Worm (Caenorhabditis elegans) whole organism, mixed stage, embryonic: ENCODE measurements around the gene F44E2.8.

Experiments used
- M03D4.4 ChIP-seq: sonication (generic microtip); optimal IDR thresholded peaks from 2 replicates; lab custom pipeline; 2017; ENCODE audit warnings: mild to moderate bottlenecking, missing genetic modification characterization, missing compliant biosample characterization
- bed-3 ChIP-seq: fragments of 200-800 bp; sonication (Bioruptor generic); optimal IDR thresholded peaks from 3 replicates; lab custom pipeline; 2018; ENCODE audit warnings: mild to moderate bottlenecking, missing genetic modification characterization, moderate library complexity, missing compliant biosample characterization
- blmp-1 ChIP-seq: fragments of 150-350 bp; optimal IDR thresholded peaks from 2 replicates; lab custom pipeline; 2014; ENCODE audit warnings: missing biosample characterization, missing genetic modification characterization
- ceh-39 ChIP-seq: fragments of 150-350 bp; optimal IDR thresholded peaks from 2 replicates; lab custom pipeline; 2014; ENCODE audit warnings: missing biosample characterization, missing genetic modification characterization
- ceh-43 ChIP-seq: fragments of 200-800 bp; sonication (Bioruptor generic); optimal IDR thresholded peaks from 2 replicates; lab custom pipeline; 2018; ENCODE audit warnings: mild to moderate bottlenecking, missing genetic modification characterization, moderate library complexity, missing compliant biosample characterization
- ceh-83 ChIP-seq: fragments of 200-800 bp; sonication (Bioruptor generic); optimal IDR thresholded peaks from 2 replicates; lab custom pipeline; 2018; ENCODE audit warnings: mild to moderate bottlenecking, missing genetic modification characterization, missing compliant biosample characterization
- ces-1 ChIP-seq: fragments of 150-350 bp; optimal IDR thresholded peaks from 2 replicates; lab custom pipeline; 2014; ENCODE audit warnings: missing biosample characterization, missing genetic modification reagents, missing genetic modification characterization
- cnd-1 ChIP-seq: fragments of 200-800 bp; sonication (Bioruptor generic); optimal IDR thresholded peaks from 2 replicates; lab custom pipeline; 2018; ENCODE audit warnings: mild to moderate bottlenecking, missing genetic modification characterization, missing compliant biosample characterization
- drap-1 ChIP-seq: fragments of 200-800 bp; sonication (Bioruptor generic); optimal IDR thresholded peaks from 3 replicates; lab custom pipeline; 2018; ENCODE audit warnings: mild to moderate bottlenecking, missing genetic modification characterization, missing compliant biosample characterization
- elt-3 ChIP-seq: fragments of 150-350 bp; optimal IDR thresholded peaks from 2 replicates; lab custom pipeline; 2014; ENCODE audit warnings: missing biosample characterization, missing genetic modification characterization
- ham-2 ChIP-seq: fragments of 200-800 bp; sonication (Bioruptor generic); optimal IDR thresholded peaks from 2 replicates; lab custom pipeline; 2018; ENCODE audit warnings: mild to moderate bottlenecking, missing genetic modification characterization, missing compliant biosample characterization
- hlh-1 ChIP-seq: fragments of 150-350 bp; optimal IDR thresholded peaks from 2 replicates; lab custom pipeline; 2014; ENCODE audit warnings: missing biosample characterization, missing genetic modification reagents, missing genetic modification characterization
- lin-13 ChIP-seq: fragments of 150-350 bp; optimal IDR thresholded peaks from 2 replicates; lab custom pipeline; 2014; ENCODE audit warnings: missing biosample characterization, missing genetic modification characterization
- lin-32 ChIP-seq: fragments of 200-800 bp; sonication (Bioruptor generic); optimal IDR thresholded peaks from 2 replicates; lab custom pipeline; 2018; ENCODE audit warnings: mild to moderate bottlenecking, missing genetic modification characterization, missing compliant biosample characterization
- lsy-2 ChIP-seq: fragments of 150-350 bp; optimal IDR thresholded peaks from 2 replicates; lab custom pipeline; 2014; ENCODE audit warnings: missing biosample characterization, missing genetic modification characterization
- mab-5 ChIP-seq: fragments of 150-350 bp; optimal IDR thresholded peaks from 2 replicates; lab custom pipeline; 2014; ENCODE audit warnings: missing biosample characterization, missing genetic modification characterization
- mep-1 ChIP-seq: fragments of 150-350 bp; optimal IDR thresholded peaks from 2 replicates; lab custom pipeline; 2017; ENCODE audit warnings: missing biosample characterization, missing genetic modification reagents, missing genetic modification characterization, inconsistent platforms
- mls-2 ChIP-seq: sonication (generic microtip); optimal IDR thresholded peaks from 2 replicates; lab custom pipeline; 2016; ENCODE audit warnings: mild to moderate bottlenecking, missing genetic modification characterization, moderate library complexity, missing compliant biosample characterization
- nhr-12 ChIP-seq: fragments of 150-350 bp; optimal IDR thresholded peaks from 2 replicates; lab custom pipeline; 2014; ENCODE audit warnings: missing biosample characterization, missing genetic modification characterization
- nhr-2 ChIP-seq: fragments of 150-350 bp; optimal IDR thresholded peaks from 2 replicates; lab custom pipeline; 2014; ENCODE audit warnings: missing biosample characterization, missing genetic modification characterization
- nhr-237 ChIP-seq: fragments of 150-350 bp; optimal IDR thresholded peaks from 2 replicates; lab custom pipeline; 2014; ENCODE audit warnings: missing biosample characterization, missing genetic modification characterization
- nhr-76 ChIP-seq: sonication (generic microtip); optimal IDR thresholded peaks from 2 replicates; lab custom pipeline; 2017; ENCODE audit warnings: missing biosample characterization, missing genetic modification characterization
- pha-4 ChIP-seq: fragments of 150-350 bp; optimal IDR thresholded peaks from 2 replicates; lab custom pipeline; 2018; ENCODE audit warnings: missing biosample characterization, missing genetic modification reagents, missing genetic modification characterization
- sem-2 ChIP-seq: fragments of 200-800 bp; sonication (Bioruptor generic); optimal IDR thresholded peaks from 2 replicates; lab custom pipeline; 2018; ENCODE audit warnings: mild to moderate bottlenecking, missing genetic modification characterization, missing compliant biosample characterization
- snpc-4 ChIP-seq: fragments of 150-350 bp; optimal IDR thresholded peaks from 2 replicates; lab custom pipeline; 2014; ENCODE audit warnings: missing biosample characterization, missing genetic modification characterization
- sptf-1 ChIP-seq: sonication (generic microtip); optimal IDR thresholded peaks from 2 replicates; lab custom pipeline; 2017; ENCODE audit warnings: mild to moderate bottlenecking, missing genetic modification characterization, moderate library complexity, missing compliant biosample characterization
- tbx-8 ChIP-seq: fragments of 200-800 bp; sonication (Bioruptor generic); optimal IDR thresholded peaks from 2 replicates; lab custom pipeline; 2018; ENCODE audit warnings: mild to moderate bottlenecking, missing genetic modification characterization, moderate library complexity, missing compliant biosample characterization
- unc-120 ChIP-seq: sonication (generic microtip); optimal IDR thresholded peaks from 2 replicates; lab custom pipeline; 2017; ENCODE audit warnings: missing genetic modification characterization, missing compliant biosample characterization; ENCODE audit not compliant: poor library complexity, severe bottlenecking
- unc-39 ChIP-seq: fragments of 150-350 bp; optimal IDR thresholded peaks from 2 replicates; lab custom pipeline; 2014; ENCODE audit warnings: missing biosample characterization, missing genetic modification characterization
- unc-62 ChIP-seq: fragments of 150-350 bp; optimal IDR thresholded peaks from 2 replicates; lab custom pipeline; 2014; ENCODE audit warnings: missing biosample characterization, missing genetic modification reagents, missing genetic modification characterization
- zip-8 ChIP-seq: fragments of 150-350 bp; optimal IDR thresholded peaks from 2 replicates; lab custom pipeline; 2014; ENCODE audit warnings: missing biosample characterization, missing genetic modification characterization
- ztf-11 ChIP-seq: fragments of 150-350 bp; optimal IDR thresholded peaks from 2 replicates; lab custom pipeline; 2014; ENCODE audit warnings: missing biosample characterization, missing genetic modification characterization

F44E2.8 gene

DNA sequence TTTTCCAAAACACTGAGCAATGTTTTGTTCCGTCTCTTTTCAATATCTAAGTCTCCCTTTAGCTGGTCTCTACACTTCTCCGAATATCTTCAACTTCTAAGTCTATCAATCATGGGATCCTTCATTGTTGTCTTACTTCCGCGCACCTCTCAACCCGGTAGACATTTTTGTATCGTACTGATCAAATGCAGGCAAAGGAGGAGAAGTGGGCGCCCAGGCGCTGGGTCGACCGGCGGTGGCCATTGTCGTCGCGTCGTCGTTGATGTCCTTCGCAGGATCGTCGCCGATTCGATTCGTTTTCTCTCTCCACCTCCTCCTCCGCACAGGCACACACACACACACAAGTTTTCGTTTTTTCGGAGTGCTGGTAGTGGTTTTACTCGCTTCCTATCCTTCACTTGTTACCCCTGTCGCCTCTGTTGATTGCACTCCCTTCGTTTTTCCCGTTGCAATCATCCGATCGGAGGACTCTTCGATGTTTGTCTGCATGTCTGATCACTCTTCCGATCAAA lies 48.3 kb downstream of the F44E2.8 start:
- TF ChIP-seq blmp-1 (tag; lab: Kevin White, UChicago) (peak; percentile 31), nhr-12 (tag; lab: Kevin White, UChicago) (no peak)
- TF ChIP-seq, all 35 proteins: peak for 1

DNA sequence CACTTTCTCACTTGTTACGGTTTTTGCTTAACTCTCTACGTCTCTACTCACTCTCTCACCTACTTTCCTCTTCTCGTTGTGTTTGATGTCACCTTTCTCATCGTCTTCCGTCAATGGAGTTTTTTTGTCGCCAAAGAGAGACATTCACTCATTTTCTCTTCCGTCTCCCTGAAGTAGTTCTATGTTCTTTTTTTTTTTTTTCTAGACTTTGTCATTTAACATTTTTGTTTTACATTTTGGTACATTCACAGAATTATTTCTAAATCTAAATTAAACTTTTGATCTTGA lies 48.9 kb downstream of the F44E2.8 start:
- TF ChIP-seq zip-8 (tag; lab: Kevin White, UChicago) (no peak), ham-2 (no peak), nhr-12 (tag; lab: Kevin White, UChicago) (no peak), mep-1 (tag; lab: Kevin White, UChicago) (no peak), snpc-4 (no peak), sem-2 (GFP tag; lab: Kevin White, UChicago) (no peak), pha-4 (tag; lab: Kevin White, UChicago) (no peak), ceh-43 (no peak), lin-13 (tag; lab: Kevin White, UChicago) (no peak), tbx-8 (GFP tag; lab: Kevin White, UChicago) (no peak), hlh-1 (tag; lab: Kevin White, UChicago) (no peak), ces-1 (no peak), mab-5 (no peak), lsy-2 (no peak), unc-120 (tag; lab: Kevin White, UChicago) (no peak), nhr-76 (no peak), lin-32 (GFP tag; lab: Kevin White, UChicago) (no peak), elt-3 (tag; lab: Kevin White, UChicago) (no peak)
- TF ChIP-seq, all 35 proteins: peak for 0

DNA sequence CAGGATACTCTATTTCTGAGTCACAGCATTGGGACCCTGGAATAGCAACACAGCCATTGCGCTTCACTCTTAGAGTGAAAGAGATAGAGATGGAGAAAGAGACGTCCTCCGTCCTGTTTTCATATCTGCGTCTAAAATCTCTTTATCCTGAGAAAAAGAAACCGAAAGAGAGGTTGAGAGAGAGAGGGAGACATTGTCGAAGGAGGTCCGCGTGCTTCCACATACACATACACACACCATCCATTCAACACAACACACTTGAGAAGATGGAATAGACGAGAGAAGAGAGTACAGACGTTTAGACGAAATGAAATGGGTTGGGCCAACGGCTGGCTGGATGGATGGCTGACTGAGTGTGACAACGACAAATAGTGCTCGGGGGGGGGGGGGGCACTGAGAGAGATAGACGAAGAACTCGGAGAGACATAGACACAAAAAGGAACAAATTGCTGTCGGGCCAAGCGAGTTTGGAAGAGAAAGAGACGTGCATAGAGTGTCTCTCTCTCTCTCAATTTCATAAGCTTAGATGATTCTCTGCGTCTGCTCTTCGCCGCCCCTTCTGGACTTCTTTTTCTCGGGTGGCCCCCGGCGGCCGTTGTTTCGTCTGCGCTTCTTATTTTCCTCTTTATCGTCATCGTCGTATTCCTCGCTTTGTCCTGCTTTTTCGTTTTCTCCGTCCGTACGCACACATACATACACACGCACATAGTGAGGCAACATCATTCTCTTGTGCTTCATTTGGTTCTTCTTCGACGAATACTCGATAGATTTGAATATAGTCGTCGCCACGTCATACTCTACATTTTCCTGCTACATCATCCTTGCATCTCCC lies 49.5 kb downstream of the F44E2.8 start, which contains the start of gene F54F2.6:
Gene F54F2.6, minus strand, starts transcription at position 738 of the 832 bp plus-strand sequence.
- no peak for TF ChIP-seq ceh-39 (tag; lab: Kevin White, UChicago)
- no peak for TF ChIP-seq ceh-43
- peak; percentile 65 for TF ChIP-seq ham-2
- no peak for TF ChIP-seq bed-3 (GFP tag; lab: Kevin White, UChicago)
- TF ChIP-seq drap-1 (GFP tag; lab: Kevin White, UChicago), result peak; percentile 56
- TF ChIP-seq ztf-11 (tag; lab: Kevin White, UChicago), result peak; percentile 66
- TF ChIP-seq snpc-4, result no peak
- no peak for TF ChIP-seq unc-39
- peak; percentile 72 for TF ChIP-seq nhr-237
- no peak for TF ChIP-seq nhr-76
- TF ChIP-seq sptf-1 (tag; lab: Kevin White, UChicago), result peak; percentile 78
- TF ChIP-seq lin-13 (tag; lab: Kevin White, UChicago), result peak; percentile 53
- TF ChIP-seq cnd-1 (tag; lab: Kevin White, UChicago), result peak; percentile 60
- peak; percentile 96 for TF ChIP-seq unc-62 (GFP tag; lab: Kevin White, UChicago)
- peak; percentile 92 for TF ChIP-seq mls-2 (tag; lab: Kevin White, UChicago)
- no peak for TF ChIP-seq mep-1 (tag; lab: Kevin White, UChicago)
- TF ChIP-seq ceh-83, result no peak
- peak; percentile 33 for TF ChIP-seq nhr-12 (tag; lab: Kevin White, UChicago)
- TF ChIP-seq lsy-2, result peak; percentile 58
- TF ChIP-seq M03D4.4, result peak; percentile 80
- peak; percentile 83 for TF ChIP-seq hlh-1 (tag; lab: Kevin White, UChicago)
- TF ChIP-seq unc-120 (tag; lab: Kevin White, UChicago), result peak; percentile 93
- peak; percentile 87 for TF ChIP-seq ces-1
- TF ChIP-seq nhr-2 (tag; lab: Kevin White, UChicago), result peak; percentile 63
- peak; percentile 11 for TF ChIP-seq zip-8 (tag; lab: Kevin White, UChicago)
- TF ChIP-seq elt-3 (tag; lab: Kevin White, UChicago), result peak; percentile 39
- peak; percentile 78 for TF ChIP-seq pha-4 (tag; lab: Kevin White, UChicago)
- peak; percentile 14 for TF ChIP-seq tbx-8 (GFP tag; lab: Kevin White, UChicago)
